Worm (Caenorhabditis elegans) whole organism, mixed stage, embryonic: ENCODE data around the gene nspg-14.

Experiments
- M03D4.4 ChIP-seq: sonication (generic microtip); optimal IDR thresholded peaks from 2 replicates; lab custom pipeline; 2017; ENCODE audit warnings: mild to moderate bottlenecking, missing genetic modification characterization, missing compliant biosample characterization
- bed-3 ChIP-seq: fragments of 200-800 bp; sonication (Bioruptor generic); optimal IDR thresholded peaks from 3 replicates; lab custom pipeline; 2018; ENCODE audit warnings: mild to moderate bottlenecking, missing genetic modification characterization, moderate library complexity, missing compliant biosample characterization
- blmp-1 ChIP-seq: fragments of 150-350 bp; optimal IDR thresholded peaks from 2 replicates; lab custom pipeline; 2014; ENCODE audit warnings: missing biosample characterization, missing genetic modification characterization
- ceh-39 ChIP-seq: fragments of 150-350 bp; optimal IDR thresholded peaks from 2 replicates; lab custom pipeline; 2014; ENCODE audit warnings: missing biosample characterization, missing genetic modification characterization
- ceh-83 ChIP-seq: fragments of 200-800 bp; sonication (Bioruptor generic); optimal IDR thresholded peaks from 2 replicates; lab custom pipeline; 2018; ENCODE audit warnings: mild to moderate bottlenecking, missing genetic modification characterization, missing compliant biosample characterization
- ces-1 ChIP-seq: fragments of 150-350 bp; optimal IDR thresholded peaks from 2 replicates; lab custom pipeline; 2014; ENCODE audit warnings: missing biosample characterization, missing genetic modification reagents, missing genetic modification characterization
- cnd-1 ChIP-seq: fragments of 200-800 bp; sonication (Bioruptor generic); optimal IDR thresholded peaks from 2 replicates; lab custom pipeline; 2018; ENCODE audit warnings: mild to moderate bottlenecking, missing genetic modification characterization, missing compliant biosample characterization
- drap-1 ChIP-seq: fragments of 200-800 bp; sonication (Bioruptor generic); optimal IDR thresholded peaks from 3 replicates; lab custom pipeline; 2018; ENCODE audit warnings: mild to moderate bottlenecking, missing genetic modification characterization, missing compliant biosample characterization
- elt-1 ChIP-seq: sonication (generic microtip); optimal IDR thresholded peaks from 2 replicates; lab custom pipeline; 2017; ENCODE audit warnings: missing genetic modification characterization, mild to moderate bottlenecking, missing compliant biosample characterization, antibody characterized with exemption, moderate library complexity, borderline replicate concordance; ENCODE audit not compliant: insufficient read depth
- elt-3 ChIP-seq: fragments of 150-350 bp; optimal IDR thresholded peaks from 2 replicates; lab custom pipeline; 2014; ENCODE audit warnings: missing biosample characterization, missing genetic modification characterization
- flh-1 ChIP-seq: fragments of 200-800 bp; sonication (Bioruptor generic); optimal IDR thresholded peaks from 2 replicates; lab custom pipeline; 2018; ENCODE audit warnings: mild to moderate bottlenecking, missing genetic modification characterization, moderate library complexity, missing compliant biosample characterization
- hlh-1 ChIP-seq: fragments of 150-350 bp; optimal IDR thresholded peaks from 2 replicates; lab custom pipeline; 2014; ENCODE audit warnings: missing biosample characterization, missing genetic modification reagents, missing genetic modification characterization
- lin-13 ChIP-seq: fragments of 150-350 bp; optimal IDR thresholded peaks from 2 replicates; lab custom pipeline; 2014; ENCODE audit warnings: missing biosample characterization, missing genetic modification characterization
- lin-32 ChIP-seq: fragments of 200-800 bp; sonication (Bioruptor generic); optimal IDR thresholded peaks from 2 replicates; lab custom pipeline; 2018; ENCODE audit warnings: mild to moderate bottlenecking, missing genetic modification characterization, missing compliant biosample characterization
- lsy-2 ChIP-seq: fragments of 150-350 bp; optimal IDR thresholded peaks from 2 replicates; lab custom pipeline; 2014; ENCODE audit warnings: missing biosample characterization, missing genetic modification characterization
- mab-5 ChIP-seq: fragments of 150-350 bp; optimal IDR thresholded peaks from 2 replicates; lab custom pipeline; 2014; ENCODE audit warnings: missing biosample characterization, missing genetic modification characterization
- mep-1 ChIP-seq: fragments of 150-350 bp; optimal IDR thresholded peaks from 2 replicates; lab custom pipeline; 2017; ENCODE audit warnings: missing biosample characterization, missing genetic modification reagents, missing genetic modification characterization, inconsistent platforms
- mls-2 ChIP-seq: sonication (generic microtip); optimal IDR thresholded peaks from 2 replicates; lab custom pipeline; 2016; ENCODE audit warnings: mild to moderate bottlenecking, missing genetic modification characterization, moderate library complexity, missing compliant biosample characterization
- nhr-12 ChIP-seq: fragments of 150-350 bp; optimal IDR thresholded peaks from 2 replicates; lab custom pipeline; 2014; ENCODE audit warnings: missing biosample characterization, missing genetic modification characterization
- nhr-2 ChIP-seq: fragments of 150-350 bp; optimal IDR thresholded peaks from 2 replicates; lab custom pipeline; 2014; ENCODE audit warnings: missing biosample characterization, missing genetic modification characterization
- nhr-237 ChIP-seq: fragments of 150-350 bp; optimal IDR thresholded peaks from 2 replicates; lab custom pipeline; 2014; ENCODE audit warnings: missing biosample characterization, missing genetic modification characterization
- nhr-28 ChIP-seq: fragments of 150-350 bp; optimal IDR thresholded peaks from 2 replicates; lab custom pipeline; 2014; ENCODE audit warnings: missing biosample characterization, missing genetic modification characterization
- nhr-76 ChIP-seq: sonication (generic microtip); optimal IDR thresholded peaks from 2 replicates; lab custom pipeline; 2017; ENCODE audit warnings: missing biosample characterization, missing genetic modification characterization
- pha-4 ChIP-seq: fragments of 150-350 bp; optimal IDR thresholded peaks from 2 replicates; lab custom pipeline; 2018; ENCODE audit warnings: missing biosample characterization, missing genetic modification reagents, missing genetic modification characterization
- sem-2 ChIP-seq: fragments of 200-800 bp; sonication (Bioruptor generic); optimal IDR thresholded peaks from 2 replicates; lab custom pipeline; 2018; ENCODE audit warnings: mild to moderate bottlenecking, missing genetic modification characterization, missing compliant biosample characterization
- sptf-1 ChIP-seq: sonication (generic microtip); optimal IDR thresholded peaks from 2 replicates; lab custom pipeline; 2017; ENCODE audit warnings: mild to moderate bottlenecking, missing genetic modification characterization, moderate library complexity, missing compliant biosample characterization
- tbx-8 ChIP-seq: fragments of 200-800 bp; sonication (Bioruptor generic); optimal IDR thresholded peaks from 2 replicates; lab custom pipeline; 2018; ENCODE audit warnings: mild to moderate bottlenecking, missing genetic modification characterization, moderate library complexity, missing compliant biosample characterization
- unc-120 ChIP-seq: sonication (generic microtip); optimal IDR thresholded peaks from 2 replicates; lab custom pipeline; 2017; ENCODE audit warnings: missing genetic modification characterization, missing compliant biosample characterization; ENCODE audit not compliant: poor library complexity, severe bottlenecking
- unc-39 ChIP-seq: fragments of 150-350 bp; optimal IDR thresholded peaks from 2 replicates; lab custom pipeline; 2014; ENCODE audit warnings: missing biosample characterization, missing genetic modification characterization
- unc-62 ChIP-seq: fragments of 150-350 bp; optimal IDR thresholded peaks from 2 replicates; lab custom pipeline; 2014; ENCODE audit warnings: missing biosample characterization, missing genetic modification reagents, missing genetic modification characterization
- zip-8 ChIP-seq: fragments of 150-350 bp; optimal IDR thresholded peaks from 2 replicates; lab custom pipeline; 2014; ENCODE audit warnings: missing biosample characterization, missing genetic modification characterization
- ztf-11 ChIP-seq: fragments of 150-350 bp; optimal IDR thresholded peaks from 2 replicates; lab custom pipeline; 2014; ENCODE audit warnings: missing biosample characterization, missing genetic modification characterization

The nspg-14 gene

DNA sequence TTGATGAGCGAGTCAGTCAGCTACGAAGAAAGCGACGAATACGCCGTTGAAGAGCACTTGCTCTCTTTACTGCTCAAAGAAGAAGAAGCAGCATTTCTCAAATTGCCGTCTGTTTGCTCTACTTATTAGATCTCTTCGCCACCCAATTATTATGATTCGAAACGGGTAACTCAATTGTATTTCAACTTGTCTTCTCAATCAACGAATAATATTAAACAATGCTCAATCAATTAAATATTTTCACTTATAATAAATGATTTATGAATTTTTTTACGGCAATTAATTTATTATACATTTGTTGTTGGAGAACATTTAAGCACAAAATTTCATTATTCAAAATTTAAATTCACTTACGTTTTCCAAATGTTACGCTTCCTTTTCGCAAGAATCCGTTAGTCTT lies 25.4 kb downstream of the nspg-14 start:
- peak; percentile 95 for TF ChIP-seq ces-1 (GFP tag; lab: Kevin White, UChicago)
- TF ChIP-seq mls-2 (tag; lab: Kevin White, UChicago): no peak

DNA sequence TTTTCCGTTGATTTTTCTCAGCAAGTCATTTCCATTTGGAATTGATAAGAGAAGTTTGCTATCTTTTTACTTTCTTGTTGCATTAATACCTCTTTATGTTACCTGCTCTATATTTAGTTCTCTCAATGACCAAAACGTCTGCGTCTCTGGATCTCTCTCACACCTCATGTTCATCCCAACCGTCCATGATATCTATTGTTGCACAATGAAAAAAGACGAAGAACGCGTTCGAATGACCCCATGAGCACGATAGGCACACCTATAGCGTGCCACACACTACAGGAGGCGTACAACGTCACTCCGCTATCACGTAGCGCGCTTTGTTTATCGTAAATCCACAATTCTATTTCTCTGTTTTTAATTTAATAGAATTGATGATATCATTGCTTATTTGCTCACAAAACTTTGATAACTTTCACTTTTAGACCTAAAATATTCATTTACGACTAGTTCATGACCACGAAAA lies 26.4 kb downstream of the nspg-14 start, which contains the start of gene Y34B4A.2:
Gene Y34B4A.2 (plus strand): TSS at position 328 of the 466 bp plus-strand sequence.
- no peak for TF ChIP-seq drap-1 (GFP tag; lab: Kevin White, UChicago)
- no peak for TF ChIP-seq lin-32 (GFP tag; lab: Kevin White, UChicago)
- TF ChIP-seq lin-13 (tag; lab: Kevin White, UChicago): peak; percentile 23
- no peak for TF ChIP-seq unc-120 (tag; lab: Kevin White, UChicago)
- no peak for TF ChIP-seq nhr-237 (tag; lab: Kevin White, UChicago)
- no peak for TF ChIP-seq elt-3 (tag; lab: Kevin White, UChicago)
- TF ChIP-seq zip-8 (tag; lab: Kevin White, UChicago): no peak
- TF ChIP-seq mls-2 (tag; lab: Kevin White, UChicago): no peak
- no peak for TF ChIP-seq lsy-2 (tag; lab: Kevin White, UChicago)
- no peak for TF ChIP-seq mab-5 (tag; lab: Kevin White, UChicago)
- TF ChIP-seq blmp-1 (tag; lab: Kevin White, UChicago): no peak
- TF ChIP-seq mep-1 (tag; lab: Kevin White, UChicago): no peak
- no peak for TF ChIP-seq sem-2 (GFP tag; lab: Kevin White, UChicago)
- no peak for TF ChIP-seq flh-1 (GFP tag; lab: Kevin White, UChicago)
- TF ChIP-seq cnd-1 (tag; lab: Kevin White, UChicago): peak; percentile 27
- TF ChIP-seq bed-3 (GFP tag; lab: Kevin White, UChicago): no peak
- peak; percentile 8 for TF ChIP-seq nhr-2 (tag; lab: Kevin White, UChicago)
- no peak for TF ChIP-seq ceh-39 (tag; lab: Kevin White, UChicago)
- no peak for TF ChIP-seq M03D4.4 (tag; lab: Kevin White, UChicago)
- peak; percentile 74 for TF ChIP-seq ces-1 (GFP tag; lab: Kevin White, UChicago)
- TF ChIP-seq nhr-76: no peak

DNA sequence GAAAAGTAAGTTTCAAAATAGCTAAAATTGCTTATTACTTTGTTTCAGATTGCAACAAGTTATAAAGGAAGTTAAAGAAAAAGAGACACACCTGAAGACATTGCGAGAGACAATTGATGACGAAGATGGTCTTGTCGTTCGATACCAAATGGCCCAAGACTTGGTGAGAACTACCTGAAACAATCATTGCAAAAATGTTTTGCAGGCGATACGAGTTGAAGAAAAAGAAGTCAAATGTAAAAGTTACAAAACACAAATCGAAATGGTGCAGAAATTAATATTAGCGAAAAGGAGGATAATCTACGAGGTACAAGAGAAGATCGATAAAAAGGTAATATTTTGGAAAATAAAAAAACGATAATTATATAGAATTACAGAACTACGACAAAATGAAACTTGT lies 26.8 kb downstream of the nspg-14 start, which contains the start of gene rga-8:
Gene rga-8 (minus strand): TSS at position 101 of the 400 bp plus-strand sequence.
- TF ChIP-seq flh-1 (GFP tag; lab: Kevin White, UChicago) (no peak), tbx-8 (no peak), elt-3 (tag; lab: Kevin White, UChicago) (no peak), lin-32 (GFP tag; lab: Kevin White, UChicago) (no peak), nhr-2 (tag; lab: Kevin White, UChicago) (no peak), lin-13 (tag; lab: Kevin White, UChicago) (no peak), sptf-1 (tag; lab: Kevin White, UChicago) (no peak), pha-4 (tag; lab: Kevin White, UChicago) (no peak), blmp-1 (tag; lab: Kevin White, UChicago) (no peak), elt-1 (no peak), mep-1 (tag; lab: Kevin White, UChicago) (no peak), M03D4.4 (tag; lab: Kevin White, UChicago) (no peak), sem-2 (GFP tag; lab: Kevin White, UChicago) (no peak), mls-2 (tag; lab: Kevin White, UChicago) (no peak), ces-1 (GFP tag; lab: Kevin White, UChicago) (no peak), hlh-1 (tag; lab: Kevin White, UChicago) (no peak), cnd-1 (tag; lab: Kevin White, UChicago) (no peak), unc-120 (tag; lab: Kevin White, UChicago) (no peak)

- no peak for TF ChIP-seq ceh-39 (tag; lab: Kevin White, UChicago)
- no peak for TF ChIP-seq ces-1 (GFP tag; lab: Kevin White, UChicago)
- no peak for TF ChIP-seq unc-39 (tag; lab: Kevin White, UChicago)
- no peak for TF ChIP-seq ztf-11 (tag; lab: Kevin White, UChicago)
- no peak for TF ChIP-seq nhr-28 (tag; lab: Kevin White, UChicago)
- no peak for TF ChIP-seq nhr-2 (tag; lab: Kevin White, UChicago)
- no peak for TF ChIP-seq hlh-1 (tag; lab: Kevin White, UChicago)
Measured at ce11 chrX:5283531-5283930, 30.7 kb downstream of the nspg-14 start, which contains the start of gene vps-41. vps-41 (plus strand) TSS chrX:5283831.

DNA sequence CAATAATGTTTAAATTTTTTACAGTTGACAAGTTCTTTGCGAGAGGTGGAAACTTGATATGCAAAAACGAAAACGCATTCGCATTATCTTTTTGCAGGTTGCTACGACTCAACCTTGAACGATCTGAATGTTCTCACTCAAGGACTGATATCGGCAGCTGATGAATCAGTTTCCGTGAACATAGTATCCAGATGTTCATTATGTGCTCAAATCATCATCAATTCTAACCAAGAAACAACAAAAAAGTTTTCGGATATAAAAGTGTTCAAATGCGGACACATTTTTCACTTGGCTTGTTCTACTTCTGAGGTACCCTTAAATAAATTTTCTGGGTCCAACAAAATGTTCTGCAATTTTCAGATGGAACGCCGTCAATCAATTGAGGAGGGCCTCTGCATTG lies 36.3 kb downstream of the nspg-14 start:
- TF ChIP-seq nhr-237 (tag; lab: Kevin White, UChicago): no peak
- no peak for TF ChIP-seq ces-1 (GFP tag; lab: Kevin White, UChicago)
- no peak for TF ChIP-seq mep-1 (tag; lab: Kevin White, UChicago)
- TF ChIP-seq mab-5 (tag; lab: Kevin White, UChicago): no peak
- no peak for TF ChIP-seq unc-120 (tag; lab: Kevin White, UChicago)
- no peak for TF ChIP-seq M03D4.4 (tag; lab: Kevin White, UChicago)
- TF ChIP-seq drap-1 (GFP tag; lab: Kevin White, UChicago): no peak
- TF ChIP-seq sptf-1 (tag; lab: Kevin White, UChicago): no peak
- TF ChIP-seq elt-3 (tag; lab: Kevin White, UChicago): no peak
- TF ChIP-seq ceh-83 (GFP tag; lab: Kevin White, UChicago): no peak
- no peak for TF ChIP-seq unc-39 (tag; lab: Kevin White, UChicago)
- TF ChIP-seq nhr-12 (tag; lab: Kevin White, UChicago): no peak
- TF ChIP-seq unc-62 (GFP tag; lab: Kevin White, UChicago): no peak
- TF ChIP-seq bed-3 (GFP tag; lab: Kevin White, UChicago): no peak
- TF ChIP-seq mls-2 (tag; lab: Kevin White, UChicago): no peak
